Fruit fly (Drosophila melanogaster) whole organism, embryonic: ENCODE data around the gene Chchd2.

Source experiments
- Abd-B ChIP-seq: fragments of 200-800 bp; sonication (Bioruptor generic); optimal IDR thresholded peaks from 2 replicates; lab custom pipeline; 2018; ENCODE audit warnings: missing biosample characterization, mild to moderate bottlenecking, missing genetic modification characterization, moderate library complexity
- Ada2b ChIP-seq: fragments of 200-800 bp; sonication (Bioruptor generic); IDR thresholded peaks from 2 replicates; pipeline ENCODE4 v1.3.6; 2022; ENCODE audit warnings: missing biosample characterization, missing genetic modification characterization
- Antp ChIP-seq: fragments of 200-800 bp; sonication (Bioruptor generic); optimal IDR thresholded peaks from 3 replicates; lab custom pipeline; 2016; ENCODE audit warnings: missing biosample characterization, missing genetic modification characterization
- B-H2 ChIP-seq: fragments of 200-800 bp; sonication (Bioruptor generic); optimal IDR thresholded peaks from 2 replicates; lab custom pipeline; 2018; ENCODE audit warnings: missing biosample characterization, mild to moderate bottlenecking, missing genetic modification characterization
- CG11560 ChIP-seq: fragments of 200-800 bp; sonication (Bioruptor generic); IDR thresholded peaks from 3 replicates; pipeline ENCODE4 v1.3.6; 2022; ENCODE audit warnings: missing biosample characterization, missing genetic modification characterization
- CG12104 ChIP-seq: fragments of 200-800 bp; sonication (Bioruptor generic); optimal IDR thresholded peaks from 3 replicates; lab custom pipeline; 2016; ENCODE audit warnings: missing biosample characterization, missing genetic modification characterization
- CG1233 ChIP-seq: fragments of 200-800 bp; sonication (Bioruptor generic); optimal IDR thresholded peaks from 4 replicates; lab custom pipeline; 2018; ENCODE audit warnings: missing biosample characterization, mild to moderate bottlenecking, missing genetic modification characterization
- CG14860 ChIP-seq: fragments of 200-800 bp; sonication (Bioruptor generic); IDR thresholded peaks from 3 replicates; pipeline ENCODE4 v1.3.6; 2022; ENCODE audit warnings: missing biosample characterization, missing genetic modification characterization; ENCODE audit not compliant: partially characterized antibody
- CG16813 ChIP-seq: fragments of 200-800 bp; sonication (Bioruptor generic); IDR thresholded peaks from 3 replicates; pipeline ENCODE4 v1.3.6; 2022; ENCODE audit warnings: missing biosample characterization, missing genetic modification characterization; ENCODE audit not compliant: partially characterized antibody
- CG17186 ChIP-seq: fragments of 200-800 bp; sonication (Bioruptor generic); optimal IDR thresholded peaks from 3 replicates; lab custom pipeline; 2017; ENCODE audit warnings: missing biosample characterization, missing genetic modification reagents, missing genetic modification characterization
- CG17328 ChIP-seq: fragments of 200-800 bp; sonication (Bioruptor generic); IDR thresholded peaks from 2 replicates; pipeline ENCODE4 v1.3.6; 2022; ENCODE audit warnings: missing biosample characterization, missing genetic modification characterization
- CG2120 ChIP-seq: fragments of 200-800 bp; sonication (Bioruptor generic); optimal IDR thresholded peaks from 3 replicates; lab custom pipeline; 2016; ENCODE audit warnings: missing biosample characterization, missing genetic modification characterization
- CG2129 ChIP-seq: fragments of 200-800 bp; sonication (Bioruptor generic); IDR thresholded peaks from 2 replicates; pipeline ENCODE4 v1.3.6; 2022; ENCODE audit warnings: missing biosample characterization, missing genetic modification characterization; ENCODE audit not compliant: partially characterized antibody
- CG2678 ChIP-seq: fragments of 200-800 bp; sonication (Bioruptor generic); optimal IDR thresholded peaks from 3 replicates; lab custom pipeline; 2019; ENCODE audit warnings: missing biosample characterization, mild to moderate bottlenecking, missing genetic modification characterization, moderate library complexity
- CG3065 ChIP-seq: fragments of 200-800 bp; sonication (Bioruptor generic); optimal IDR thresholded peaks from 2 replicates; lab custom pipeline; 2016; ENCODE audit warnings: missing biosample characterization, missing genetic modification characterization
- CG31224 ChIP-seq: fragments of 200-800 bp; sonication (Bioruptor generic); IDR thresholded peaks from 2 replicates; pipeline ENCODE4 v1.3.6; 2022; ENCODE audit warnings: missing biosample characterization, missing genetic modification characterization
- CG31388 ChIP-seq: fragments of 200-800 bp; sonication (Bioruptor generic); optimal IDR thresholded peaks from 2 replicates; lab custom pipeline; 2016; ENCODE audit warnings: missing biosample characterization, missing genetic modification characterization
- CG33213 ChIP-seq: fragments of 200-800 bp; sonication (Bioruptor generic); optimal IDR thresholded peaks from 3 replicates; lab custom pipeline; 2016; ENCODE audit warnings: missing biosample characterization, missing genetic modification characterization
- CG5245 ChIP-seq: fragments of 200-800 bp; sonication (Bioruptor generic); optimal IDR thresholded peaks from 3 replicates; lab custom pipeline; 2016; ENCODE audit warnings: missing biosample characterization, missing genetic modification characterization
- CG6813 ChIP-seq: fragments of 200-800 bp; sonication (Bioruptor generic); optimal IDR thresholded peaks from 2 replicates; lab custom pipeline; 2017; ENCODE audit warnings: missing biosample characterization, missing genetic modification characterization, mild to moderate bottlenecking, moderate library complexity, missing genetic modification reagents
- CrebB ChIP-seq: fragments of 200-800 bp; sonication (Bioruptor generic); optimal IDR thresholded peaks from 3 replicates; lab custom pipeline; 2018; ENCODE audit warnings: missing biosample characterization, mild to moderate bottlenecking, missing genetic modification characterization
- Drgx ChIP-seq: fragments of 200-800 bp; sonication (Bioruptor generic); IDR thresholded peaks from 2 replicates; pipeline ENCODE4 v1.3.6; 2022; ENCODE audit warnings: missing biosample characterization, missing genetic modification characterization
- Gsc ChIP-seq: fragments of 200-800 bp; sonication (Bioruptor generic); IDR thresholded peaks from 2 replicates; pipeline ENCODE4 v1.3.6; 2022; ENCODE audit warnings: missing biosample characterization, missing genetic modification characterization
- Neu2 ChIP-seq: fragments of 200-800 bp; sonication (Bioruptor generic); optimal IDR thresholded peaks from 3 replicates; lab custom pipeline; 2016; ENCODE audit warnings: missing biosample characterization, missing genetic modification characterization, borderline replicate concordance
- Nf-YC ChIP-seq: fragments of 200-800 bp; optimal IDR thresholded peaks from 3 replicates; lab custom pipeline; 2019; ENCODE audit warnings: missing biosample characterization, mild to moderate bottlenecking, missing genetic modification characterization, moderate library complexity
- Six4 ChIP-seq: fragments of 200-800 bp; sonication (Bioruptor generic); optimal IDR thresholded peaks from 2 replicates; lab custom pipeline; 2016; ENCODE audit warnings: missing biosample characterization, missing genetic modification characterization
- ato ChIP-seq: fragments of 200-800 bp; sonication (Bioruptor generic); IDR thresholded peaks from 2 replicates; pipeline ENCODE4 v1.3.6; 2022; ENCODE audit warnings: missing biosample characterization, missing genetic modification characterization; ENCODE audit not compliant: partially characterized antibody
- cad ChIP-seq: fragments of >200 bp; optimal IDR thresholded peaks from 2 replicates; lab custom pipeline; 2017; ENCODE audit warnings: missing biosample characterization, missing genetic modification characterization
- chinmo ChIP-seq: fragments of 200-800 bp; sonication (Bioruptor generic); IDR thresholded peaks from 4 replicates; pipeline ENCODE4 v1.3.6; 2022; ENCODE audit warnings: missing biosample characterization, missing genetic modification characterization; ENCODE audit not compliant: partially characterized antibody
- chn ChIP-seq: fragments of 200-800 bp; sonication (Bioruptor generic); optimal IDR thresholded peaks from 2 replicates; lab custom pipeline; 2016; ENCODE audit warnings: missing biosample characterization, missing genetic modification characterization
- crol ChIP-seq: fragments of 200-800 bp; sonication (Bioruptor generic); IDR thresholded peaks from 2 replicates; pipeline ENCODE4 v1.3.6; 2022; ENCODE audit warnings: missing biosample characterization, missing genetic modification characterization
- fru ChIP-seq: fragments of >200 bp; optimal IDR thresholded peaks from 2 replicates; lab custom pipeline; 2017
- fu2 ChIP-seq: fragments of 200-800 bp; sonication (Bioruptor generic); optimal IDR thresholded peaks from 2 replicates; lab custom pipeline; 2016; ENCODE audit warnings: missing biosample characterization, missing genetic modification characterization
- gfzf ChIP-seq: fragments of 200-800 bp; sonication (Bioruptor generic); optimal IDR thresholded peaks from 2 replicates; lab custom pipeline; 2016; ENCODE audit warnings: missing biosample characterization, mild to moderate bottlenecking, missing genetic modification characterization, moderate library complexity
- gsb ChIP-seq: fragments of 200-800 bp; sonication (Bioruptor generic); IDR thresholded peaks from 2 replicates; pipeline ENCODE4 v1.3.6; 2022; ENCODE audit warnings: missing biosample characterization, missing genetic modification characterization
- gt ChIP-seq: fragments of 200-800 bp; sonication (Bioruptor generic); IDR thresholded peaks from 2 replicates; pipeline ENCODE4 v1.3.6; 2022; ENCODE audit warnings: missing biosample characterization, missing genetic modification characterization
- knrl ChIP-seq: fragments of 200-800 bp; sonication (Bioruptor generic); IDR thresholded peaks from 3 replicates; pipeline ENCODE4 v1.3.6; 2022; ENCODE audit warnings: missing biosample characterization, missing genetic modification characterization; ENCODE audit not compliant: partially characterized antibody
- mam ChIP-seq: fragments of 200-800 bp; sonication (Bioruptor generic); optimal IDR thresholded peaks from 3 replicates; lab custom pipeline; 2016; ENCODE audit warnings: missing biosample characterization, missing genetic modification characterization
- mirr ChIP-seq: fragments of 200-800 bp; sonication (Bioruptor generic); optimal IDR thresholded peaks from 3 replicates; lab custom pipeline; 2018; ENCODE audit warnings: missing biosample characterization, mild to moderate bottlenecking, missing genetic modification characterization
- nerfin-2 ChIP-seq: fragments of 200-800 bp; sonication (Bioruptor generic); IDR thresholded peaks from 2 replicates; pipeline ENCODE4 v1.3.6; 2022; ENCODE audit warnings: missing biosample characterization, missing genetic modification characterization; ENCODE audit not compliant: partially characterized antibody
- otp ChIP-seq: fragments of 200-800 bp; sonication (Bioruptor generic); IDR thresholded peaks from 3 replicates; pipeline ENCODE4, ENCODE4 v1.3.6; 2022; ENCODE audit warnings: missing biosample characterization, missing genetic modification characterization
- pb ChIP-seq: fragments of 200-800 bp; sonication (Bioruptor generic); optimal IDR thresholded peaks from 3 replicates; lab custom pipeline; 2016; ENCODE audit warnings: missing biosample characterization, missing genetic modification characterization
- psq ChIP-seq: fragments of 200-800 bp; sonication (Bioruptor generic); optimal IDR thresholded peaks from 2 replicates; lab custom pipeline; 2017; ENCODE audit warnings: missing biosample characterization, missing genetic modification characterization
- repo ChIP-seq: fragments of 200-800 bp; sonication (Bioruptor generic); optimal IDR thresholded peaks from 2 replicates; lab custom pipeline; 2016; ENCODE audit warnings: missing biosample characterization, missing genetic modification characterization
- salm ChIP-seq: fragments of 200-800 bp; sonication (Bioruptor generic); optimal IDR thresholded peaks from 2 replicates; lab custom pipeline; 2018; ENCODE audit warnings: missing biosample characterization, mild to moderate bottlenecking, missing genetic modification characterization
- scrt ChIP-seq: fragments of 200-800 bp; sonication (Bioruptor generic); optimal IDR thresholded peaks from 2 replicates; lab custom pipeline; 2018; ENCODE audit warnings: missing biosample characterization, mild to moderate bottlenecking, missing genetic modification characterization, moderate library complexity
- sisA ChIP-seq: fragments of 200-800 bp; sonication (Bioruptor generic); IDR thresholded peaks from 2 replicates; pipeline ENCODE4 v1.3.6; 2022; ENCODE audit warnings: missing biosample characterization, missing genetic modification characterization
- tna ChIP-seq: fragments of 200-800 bp; sonication (Bioruptor generic); IDR thresholded peaks from 2 replicates; pipeline ENCODE4 v1.3.6; 2022; ENCODE audit warnings: missing biosample characterization, missing genetic modification characterization; ENCODE audit not compliant: partially characterized antibody
- trh ChIP-seq: fragments of 200-800 bp; sonication (Bioruptor generic); optimal IDR thresholded peaks from 2 replicates; lab custom pipeline; 2016; ENCODE audit warnings: missing biosample characterization, missing genetic modification characterization
- unc-4 ChIP-seq: fragments of 200-800 bp; sonication (Bioruptor generic); IDR thresholded peaks from 2 replicates; pipeline ENCODE4 v1.3.6; 2022; ENCODE audit warnings: missing biosample characterization, missing genetic modification characterization; ENCODE audit not compliant: partially characterized antibody
- wor ChIP-seq: fragments of 200-800 bp; sonication (Bioruptor generic); IDR thresholded peaks from 2 replicates; pipeline ENCODE4 v1.3.6; 2022; ENCODE audit warnings: missing biosample characterization, missing genetic modification characterization
- zfh1 ChIP-seq: fragments of 200-800 bp; sonication (Bioruptor generic); IDR thresholded peaks from 3 replicates; pipeline ENCODE4 v1.3.6; 2022; ENCODE audit warnings: missing biosample characterization, missing genetic modification characterization

Gene Chchd2

DNA sequence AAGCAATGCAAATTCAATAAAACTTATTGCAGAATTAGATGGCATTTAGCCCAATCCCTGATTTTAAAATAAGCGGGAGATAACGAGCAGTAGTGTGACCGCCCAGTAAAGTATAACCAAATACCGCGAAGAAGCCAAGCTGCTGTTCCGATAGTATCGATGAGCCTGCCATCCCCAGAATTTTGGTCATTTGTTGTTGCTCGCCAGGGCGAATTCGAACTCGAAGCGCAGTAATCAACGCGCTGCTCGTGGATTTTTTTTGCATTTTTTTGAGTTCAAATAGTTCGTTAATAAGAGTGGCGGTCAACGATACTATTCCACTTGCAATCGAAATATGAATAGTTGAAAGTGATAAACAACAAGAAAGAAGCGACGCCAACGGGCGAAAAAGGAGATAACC, 11.0 kb downstream of the Chchd2 start, which contains the start of gene baz (continued):
- TF ChIP-seq CG17186 (GFP tag; lab: Kevin White, UChicago) (peak; percentile 38), Neu2 (GFP tag; lab: Kevin White, UChicago) (no peak), Drgx (GFP tag; lab: Robert Waterston, UW) (no peak), gsb (GFP tag; lab: Robert Waterston, UW) (no peak), Six4 (GFP tag; lab: Kevin White, UChicago) (no peak), CG2120 (GFP tag; lab: Kevin White, UChicago) (peak; percentile 3), pb (GFP tag; lab: Kevin White, UChicago) (no peak), trh (GFP tag; lab: Kevin White, UChicago) (no peak), unc-4 (GFP tag; lab: Robert Waterston, UW) (peak; percentile 85), tna (GFP tag; lab: Robert Waterston, UW) (peak; percentile 81), Ada2b (GFP tag; lab: Robert Waterston, UW) (no peak), cad (GFP tag; lab: Kevin White, UChicago) (no peak), repo (GFP tag; lab: Kevin White, UChicago) (no peak), CG12104 (GFP tag; lab: Kevin White, UChicago) (no peak), CG6813 (no peak), nerfin-2 (peak; percentile 62; the same call in 1 of the 2 replicates), Nf-YC (no peak), Gsc (GFP tag; lab: Robert Waterston, UW) (no peak), CG14860 (GFP tag; lab: Robert Waterston, UW) (peak; percentile 73), salm (tag; lab: Kevin White, UChicago) (no peak), CG16813 (GFP tag; lab: Robert Waterston, UW) (peak; percentile 85), knrl (peak; percentile 86), CrebB (tag; lab: Kevin White, UChicago) (peak; percentile 37), wor (no peak), ato (GFP tag; lab: Robert Waterston, UW) (peak; percentile 89), CG3065 (GFP tag; lab: Kevin White, UChicago) (no peak), chn (no peak), Abd-B (no peak), CG2129 (GFP tag; lab: Robert Waterston, UW) (peak; percentile 58), Antp (GFP tag; lab: Kevin White, UChicago) (no peak), CG1233 (GFP tag; lab: Kevin White, UChicago) (no peak), CG11560 (tag; lab: Robert Waterston, UW) (no peak), mam (GFP tag; lab: Kevin White, UChicago) (no peak), CG2678 (tag; lab: Kevin White, UChicago) (no peak), CG5245 (GFP tag; lab: Kevin White, UChicago) (no peak), crol (GFP tag; lab: Robert Waterston, UW) (no peak), CG31388 (GFP tag; lab: Kevin White, UChicago) (no peak), CG17328 (no peak), otp (GFP tag; lab: Robert Waterston, UW) (no peak), CG33213 (GFP tag; lab: Kevin White, UChicago) (peak; percentile 27), mirr (GFP tag; lab: Kevin White, UChicago) (no peak), gt (no peak), chinmo (GFP tag; lab: Robert Waterston, UW) (peak; percentile 80; the same call in 1 of the 4 replicates), scrt (no peak), sisA (GFP tag; lab: Robert Waterston, UW) (no peak), CG31224 (GFP tag; lab: Robert Waterston, UW) (no peak), fu2 (no peak), psq (no peak), B-H2 (GFP tag; lab: Kevin White, UChicago) (peak; percentile 20), zfh1 (GFP tag; lab: Robert Waterston, UW) (no peak), gfzf (GFP tag; lab: Kevin White, UChicago) (peak; percentile 91), fru (no peak)
